Fruit fly (Drosophila melanogaster): ENCODE measurements around the gene eRF1.
A peak's percentile ranks its signal among the peaks of the same experiment; 100 is the strongest.

eRF1 gene

dm6 chr3L:20347762-20348580, at the start of gene eRF1, which contains the start of gene Rbbp5 (continued):
- TF ChIP-seq CG13775 (GFP tag; optimal IDR thresholded peaks at IDR 0.05): peak; percentile 78
- TF ChIP-seq CG18599 (GFP tag; optimal IDR thresholded peaks at IDR 0.05): no peak
- TF ChIP-seq Mrtf (GFP tag; IDR thresholded peaks at IDR 0.05): no peak
- TF ChIP-seq NC2β (GFP tag; optimal IDR thresholded peaks at IDR 0.05): no peak
- TF ChIP-seq CG11093 (GFP tag; IDR thresholded peaks at IDR 0.05): peak; percentile 59; the same call in 1 of the 3 replicates
- TF ChIP-seq hth (optimal IDR thresholded peaks at IDR 0.05): no peak
- peak; percentile 82 for TF ChIP-seq Chrac-16 (GFP tag; optimal IDR thresholded peaks at IDR 0.05)
- peak; percentile 75 for TF ChIP-seq HLH54F (GFP tag; optimal IDR thresholded peaks at IDR 0.05)
- peak; percentile 28 for TF ChIP-seq nom (GFP tag; optimal IDR thresholded peaks at IDR 0.05)
- TF ChIP-seq bigmax (GFP tag; optimal IDR thresholded peaks at IDR 0.05): peak; percentile 78
- TF ChIP-seq CG17359 (tag; optimal IDR thresholded peaks at IDR 0.05): peak; percentile 69
- TF ChIP-seq wek (GFP tag; optimal IDR thresholded peaks at IDR 0.05): no peak
- peak; percentile 69 for TF ChIP-seq Oaz (GFP tag; IDR thresholded peaks at IDR 0.05)
- TF ChIP-seq BEAF-32 (GFP tag; optimal IDR thresholded peaks at IDR 0.05): peak; percentile 95
- peak; percentile 86 for TF ChIP-seq Max (GFP tag; optimal IDR thresholded peaks at IDR 0.05)
- peak; percentile 53 for TF ChIP-seq corto (GFP tag; optimal IDR thresholded peaks at IDR 0.05)
- no peak for TF ChIP-seq Dip2 (GFP tag; IDR thresholded peaks at IDR 0.05)
- no peak for TF ChIP-seq lov (optimal IDR thresholded peaks at IDR 0.05)
- TF ChIP-seq lov (GFP tag; IDR thresholded peaks at IDR 0.05): peak; percentile 64; the same call in 2 of the 3 replicates
- TF ChIP-seq C15 (GFP tag; IDR thresholded peaks at IDR 0.05): peak; percentile 66; the same call in 1 of the 3 replicates
- TF ChIP-seq CG10979 (tag; optimal IDR thresholded peaks at IDR 0.05): peak; percentile 63
- TF ChIP-seq nerfin-1 (tag; optimal IDR thresholded peaks at IDR 0.05): peak; percentile 17
- TF ChIP-seq psq (GFP tag; optimal IDR thresholded peaks at IDR 0.05): peak; percentile 32
- peak; percentile 40 for TF ChIP-seq Mes4 (GFP tag; optimal IDR thresholded peaks at IDR 0.05)
- TF ChIP-seq pzg (GFP tag; optimal IDR thresholded peaks at IDR 0.05): peak; percentile 64
- TF ChIP-seq Gug (GFP tag; IDR thresholded peaks at IDR 0.05): peak; percentile 85; the same call in 3 of the 4 replicates
- peak; percentile 73 for TF ChIP-seq CG4820 (GFP tag; optimal IDR thresholded peaks at IDR 0.05)
- TF ChIP-seq CG2875 (GFP tag; optimal IDR thresholded peaks at IDR 0.05): no peak
- no peak; the same call in 1 of the 2 replicates for TF ChIP-seq CG10366 (GFP tag; IDR thresholded peaks at IDR 0.05)
- TF ChIP-seq sr (GFP tag; IDR thresholded peaks at IDR 0.05): no peak
- TF ChIP-seq CG3847 (GFP tag; IDR thresholded peaks at IDR 0.05): peak; percentile 85
- TF ChIP-seq Elba2 (GFP tag; optimal IDR thresholded peaks at IDR 0.05): peak; percentile 53
- TF ChIP-seq fd64A (GFP tag; optimal IDR thresholded peaks at IDR 0.05): no peak
- peak; percentile 96 for TF ChIP-seq Ets65A (GFP tag)
- no peak for TF ChIP-seq Hr39 (optimal IDR thresholded peaks at IDR 0.05)
- TF ChIP-seq pros (GFP tag; optimal IDR thresholded peaks at IDR 0.05): no peak
- TF ChIP-seq CG4328 (GFP tag; optimal IDR thresholded peaks at IDR 0.05): peak; percentile 10
- TF ChIP-seq mirr (GFP tag; optimal IDR thresholded peaks at IDR 0.05): no peak
- TF ChIP-seq CG8924 (tag; optimal IDR thresholded peaks at IDR 0.05): peak; percentile 85
- peak; percentile 96 for TF ChIP-seq amos (GFP tag; IDR thresholded peaks at IDR 0.05; ENCODE audit: partially characterized antibody)
- peak; percentile 93 for TF ChIP-seq CG42726 (GFP tag; IDR thresholded peaks at IDR 0.05; ENCODE audit: partially characterized antibody)
- no peak for TF ChIP-seq toy (GFP tag; IDR thresholded peaks at IDR 0.05)
- TF ChIP-seq CG13424 (tag; optimal IDR thresholded peaks at IDR 0.05): peak; percentile 83
- peak; percentile 88 for TF ChIP-seq CoRest (tag; optimal IDR thresholded peaks at IDR 0.05)
- peak; percentile 20 for TF ChIP-seq CG3065 (GFP tag; optimal IDR thresholded peaks at IDR 0.05)
- TF ChIP-seq CG7372 (GFP tag; IDR thresholded peaks at IDR 0.05): peak; percentile 82
- peak; percentile 70 for TF ChIP-seq Taf1 (GFP tag; IDR thresholded peaks at IDR 0.05)
- TF ChIP-seq CG6654 (GFP tag; optimal IDR thresholded peaks at IDR 0.05): no peak
- peak; percentile 26 for TF ChIP-seq CG4854 (GFP tag; optimal IDR thresholded peaks at IDR 0.05)
- TF ChIP-seq pb (GFP tag; optimal IDR thresholded peaks at IDR 0.05): no peak

All from whole organism, embryonic.